Worm (Caenorhabditis elegans) whole organism, mixed stage, embryonic: ENCODE data around the gene arrd-17.

Experiments
- blmp-1 ChIP-seq: fragments of 150-350 bp; optimal IDR thresholded peaks from 2 replicates; lab custom pipeline; 2014; ENCODE audit warnings: missing biosample characterization, missing genetic modification characterization
- ceh-43 ChIP-seq: fragments of 200-800 bp; sonication (Bioruptor generic); optimal IDR thresholded peaks from 2 replicates; lab custom pipeline; 2018; ENCODE audit warnings: mild to moderate bottlenecking, missing genetic modification characterization, moderate library complexity, missing compliant biosample characterization
- flh-1 ChIP-seq: fragments of 200-800 bp; sonication (Bioruptor generic); optimal IDR thresholded peaks from 2 replicates; lab custom pipeline; 2018; ENCODE audit warnings: mild to moderate bottlenecking, missing genetic modification characterization, moderate library complexity, missing compliant biosample characterization
- lin-13 ChIP-seq: fragments of 150-350 bp; optimal IDR thresholded peaks from 2 replicates; lab custom pipeline; 2014; ENCODE audit warnings: missing biosample characterization, missing genetic modification characterization
- nhr-12 ChIP-seq: fragments of 150-350 bp; optimal IDR thresholded peaks from 2 replicates; lab custom pipeline; 2014; ENCODE audit warnings: missing biosample characterization, missing genetic modification characterization
- nhr-28 ChIP-seq: fragments of 150-350 bp; optimal IDR thresholded peaks from 2 replicates; lab custom pipeline; 2014; ENCODE audit warnings: missing biosample characterization, missing genetic modification characterization
- nhr-76 ChIP-seq: sonication (generic microtip); optimal IDR thresholded peaks from 2 replicates; lab custom pipeline; 2017; ENCODE audit warnings: missing biosample characterization, missing genetic modification characterization
- unc-39 ChIP-seq: fragments of 150-350 bp; optimal IDR thresholded peaks from 2 replicates; lab custom pipeline; 2014; ENCODE audit warnings: missing biosample characterization, missing genetic modification characterization
- unc-62 ChIP-seq: fragments of 150-350 bp; optimal IDR thresholded peaks from 2 replicates; lab custom pipeline; 2014; ENCODE audit warnings: missing biosample characterization, missing genetic modification reagents, missing genetic modification characterization
- ztf-11 ChIP-seq: fragments of 150-350 bp; optimal IDR thresholded peaks from 2 replicates; lab custom pipeline; 2014; ENCODE audit warnings: missing biosample characterization, missing genetic modification characterization

- TF ChIP-seq lin-13 (tag; lab: Kevin White, UChicago) (no peak), nhr-28 (tag; lab: Kevin White, UChicago) (no peak), unc-39 (tag; lab: Kevin White, UChicago) (no peak), blmp-1 (tag; lab: Kevin White, UChicago) (no peak), flh-1 (no peak), nhr-76 (tag; lab: Kevin White, UChicago) (no peak), unc-62 (GFP tag; lab: Kevin White, UChicago) (no peak), ztf-11 (tag; lab: Kevin White, UChicago) (no peak), nhr-12 (tag; lab: Kevin White, UChicago) (no peak), ceh-43 (GFP tag; lab: Kevin White, UChicago) (no peak)
These were observed 20.8 kb upstream of the arrd-17 start for ce11 chrIII:13651414-13651813.
